Worm (Caenorhabditis elegans): Measurements from ENCODE around the gene ceh-7.

ceh-7 gene

ce11 chrII:8744555-8745448, 41.2 kb upstream of the ceh-7 start (continued):
- TF ChIP-seq nhr-237 (tag; optimal IDR thresholded peaks at IDR 0.05) (no peak), ceh-28 (tag; optimal IDR thresholded peaks at IDR 0.05) (no peak), spr-3 (GFP tag; optimal IDR thresholded peaks at IDR 0.05) (no peak), jun-1 (tag; optimal IDR thresholded peaks at IDR 0.05) (no peak), zip-11 (GFP tag; IDR thresholded peaks at IDR 0.05) (no peak), Y105C5A.15 (GFP tag; IDR thresholded peaks at IDR 0.05) (no peak), duxl-1 (tag; optimal IDR thresholded peaks at IDR 0.05; ENCODE audit: poor library complexity) (peak; percentile 64), hmg-1.1 (GFP tag; IDR thresholded peaks at IDR 0.05) (no peak), unc-62 (GFP tag; optimal IDR thresholded peaks at IDR 0.05 in 1 of 2) (peak in 1 of 2 experiments; percentile 76), unc-62 (tag; optimal IDR thresholded peaks at IDR 0.05) (no peak), daf-8 (GFP tag; IDR thresholded peaks at IDR 0.05) (no peak), nhr-28 (tag; optimal IDR thresholded peaks at IDR 0.05) (peak; percentile 47), zip-2 (tag; optimal IDR thresholded peaks at IDR 0.05) (no peak), hlh-30 (tag; optimal IDR thresholded peaks at IDR 0.05; ENCODE audit: insufficient read depth) (peak; percentile 26), nhr-111 (GFP tag; optimal IDR thresholded peaks at IDR 0.05) (no peak), Y75B8A.6 (GFP tag; IDR thresholded peaks at IDR 0.05) (0 out of 2 replicates have a peak, but pooled peaks have one; percentile 8), nhr-25 (tag; optimal IDR thresholded peaks at IDR 0.05; ENCODE audit: borderline replicate concordance, insufficient read depth) (peak; percentile 38), arid-1 (GFP tag; conservative IDR thresholded peaks at IDR 0.05) (no peak), ces-1 (GFP tag; optimal IDR thresholded peaks at IDR 0.05) (no peak), ZK546.5 (tag; optimal IDR thresholded peaks at IDR 0.05) (no peak), D1046.2 (GFP tag; IDR thresholded peaks at IDR 0.05) (peak; percentile 77), mxl-3 (GFP tag; optimal IDR thresholded peaks at IDR 0.05) (peak; percentile 40), lin-38 (GFP tag; IDR thresholded peaks at IDR 0.05) (peak; percentile 10; the same call in 1 of the 2 replicates), mxl-2 (GFP tag; conservative IDR thresholded peaks at IDR 0.05) (no peak), ceh-20 (GFP tag; IDR thresholded peaks at IDR 0.05) (no peak), rbr-2 (tag; optimal IDR thresholded peaks at IDR 0.05) (no peak), ceh-32 (tag; optimal IDR thresholded peaks at IDR 0.05; ENCODE audit: poor library complexity) (no peak), madf-9 (GFP tag; conservative IDR thresholded peaks at IDR 0.05) (no peak), mes-2 (tag; optimal IDR thresholded peaks at IDR 0.05; ENCODE audit: poor library complexity, severe bottlenecking) (no peak), ctbp-1 (GFP tag; IDR thresholded peaks at IDR 0.05) (no peak), nhr-10 (tag; optimal IDR thresholded peaks at IDR 0.05) (no peak), lir-3 (tag; optimal IDR thresholded peaks at IDR 0.05) (no peak), nhr-6 (tag; optimal IDR thresholded peaks at IDR 0.05) (no peak), aha-1 (tag) (peak; percentile 95), ztf-11 (tag; optimal IDR thresholded peaks at IDR 0.05) (no peak), pha-4 (GFP tag; IDR thresholded peaks at IDR 0.05) (peak; percentile 22; the same call in 1 of the 2 replicates), pha-4 (tag; optimal IDR thresholded peaks at IDR 0.05) (no peak), snpc-4 (tag; optimal IDR thresholded peaks at IDR 0.05) (no peak), tra-1 (GFP tag; IDR thresholded peaks at IDR 0.05) (no peak), nhr-11 (tag; optimal IDR thresholded peaks at IDR 0.05) (peak; percentile 62), gei-8 (GFP tag; optimal IDR thresholded peaks at IDR 0.05) (no peak), vab-7 (GFP tag; IDR thresholded peaks at IDR 0.05) (no peak; the same call in 1 of the 2 replicates), dpl-1 (GFP tag; optimal IDR thresholded peaks at IDR 0.05) (no peak), nhr-42 (GFP tag; IDR thresholded peaks at IDR 0.05) (0 out of 2 replicates have a peak, but pooled peaks have one; percentile 12), ceh-44 (GFP tag; IDR thresholded peaks at IDR 0.05) (0 out of 2 replicates have a peak, but pooled peaks have one; percentile 3), lim-7 (GFP tag; IDR thresholded peaks at IDR 0.05) (no peak), nhr-76 (tag; optimal IDR thresholded peaks at IDR 0.05) (no peak), cey-2 (tag; optimal IDR thresholded peaks at IDR 0.05; ENCODE audit: borderline replicate concordance, insufficient read depth) (no peak), sdz-12 (GFP tag; optimal IDR thresholded peaks at IDR 0.05) (no peak)
